Fruit fly (Drosophila melanogaster): ENCODE data around the gene nom.

Gene nom

dm6 chr3R:8747134-8747870, 24.3 kb downstream of the nom start, which contains the start of the genes CG9801 and Nasp (continued):
- no peak for TF ChIP-seq Eip93F (GFP tag; optimal IDR thresholded peaks at IDR 0.05)
- TF ChIP-seq vri (GFP tag; optimal IDR thresholded peaks at IDR 0.05) = peak; percentile 33
- no peak for TF ChIP-seq Hr39 (GFP tag; optimal IDR thresholded peaks at IDR 0.05)
- no peak for TF ChIP-seq CG6808 (GFP tag; optimal IDR thresholded peaks at IDR 0.05)
- TF ChIP-seq CG3032 (tag; optimal IDR thresholded peaks at IDR 0.05) = no peak
- TF ChIP-seq esn (GFP tag; optimal IDR thresholded peaks at IDR 0.05) = peak; percentile 4
- TF ChIP-seq Sox102F (GFP tag; optimal IDR thresholded peaks at IDR 0.05) = peak; percentile 5
- no peak for TF ChIP-seq dsx (GFP tag; optimal IDR thresholded peaks at IDR 0.05; ENCODE audit: poor library complexity, severe bottlenecking)
- no peak for TF ChIP-seq CG8632 (GFP tag; optimal IDR thresholded peaks at IDR 0.05)
- TF ChIP-seq pdm3 (GFP tag; optimal IDR thresholded peaks at IDR 0.05) = peak; percentile 3
- no peak for TF ChIP-seq Ets96B (tag; optimal IDR thresholded peaks at IDR 0.05)
- TF ChIP-seq CG8119 (GFP tag; IDR thresholded peaks at IDR 0.05) = 0 out of 3 replicates have a peak, but pooled peaks have one; percentile 20
- peak; percentile 36 for TF ChIP-seq fkh (GFP tag; optimal IDR thresholded peaks at IDR 0.05)
- peak; percentile 4 for TF ChIP-seq CG10669 (GFP tag; optimal IDR thresholded peaks at IDR 0.05)
- peak; percentile 15 for TF ChIP-seq CG6854 (GFP tag; optimal IDR thresholded peaks at IDR 0.05)

DNA sequence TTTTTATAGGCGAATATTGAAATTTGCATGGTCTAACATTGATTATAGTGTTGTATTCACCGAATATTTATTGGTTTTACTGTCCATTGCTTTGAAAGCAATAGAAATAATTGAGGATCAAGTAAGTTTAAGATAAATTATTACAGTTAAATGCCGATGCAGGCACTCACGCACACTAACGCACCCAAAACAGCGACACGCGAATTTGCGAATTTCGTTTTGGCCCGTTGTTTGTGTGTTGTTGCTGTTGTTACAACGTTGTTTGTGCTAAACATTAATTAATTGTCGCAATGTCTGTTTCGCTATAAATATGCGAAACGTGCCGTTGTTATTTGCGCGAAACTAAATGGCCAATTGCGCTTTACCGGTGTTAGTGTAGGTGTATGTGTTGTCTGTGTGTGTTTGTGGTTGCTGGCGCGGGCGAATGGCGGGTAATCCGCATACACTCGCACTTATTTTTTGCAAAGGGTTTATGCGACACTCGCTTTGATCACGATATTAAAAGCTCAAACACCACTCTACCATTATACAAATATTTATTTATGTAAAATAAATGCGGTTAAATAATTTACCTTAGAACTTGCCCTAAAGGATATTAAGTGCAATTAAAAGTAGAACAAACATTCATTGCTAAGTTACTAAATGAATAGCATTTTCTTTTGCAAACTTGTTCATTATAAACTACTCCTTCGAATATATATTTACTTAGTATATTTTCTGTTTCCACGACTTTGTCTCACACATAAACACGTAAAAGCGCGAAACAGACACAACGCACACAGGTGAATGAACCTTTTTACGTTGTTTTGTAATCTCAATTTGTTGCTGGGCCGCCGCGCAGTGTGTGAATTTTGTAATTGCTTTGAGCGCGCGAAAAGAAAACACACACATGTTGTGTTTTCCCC, 25.1 kb downstream of the nom start:
- TF ChIP-seq Hr38 (GFP tag; optimal IDR thresholded peaks at IDR 0.05) = no peak
- peak; percentile 57 for TF ChIP-seq CG10669 (GFP tag; optimal IDR thresholded peaks at IDR 0.05)
- TF ChIP-seq ss (GFP tag; optimal IDR thresholded peaks at IDR 0.05) = peak; percentile 49 to 76
- TF ChIP-seq CG6276 (GFP tag; optimal IDR thresholded peaks at IDR 0.05) = peak; percentile 85
- TF ChIP-seq Met (GFP tag; optimal IDR thresholded peaks at IDR 0.05) = peak; percentile 87
- TF ChIP-seq Eip75B (GFP tag; optimal IDR thresholded peaks at IDR 0.05) = peak; percentile 77
- TF ChIP-seq CG8632 (GFP tag; optimal IDR thresholded peaks at IDR 0.05) = peak; percentile 84
- TF ChIP-seq salr (GFP tag; optimal IDR thresholded peaks at IDR 0.05) = peak; percentile 1 to 80
- TF ChIP-seq CG6163 (GFP tag; IDR thresholded peaks at IDR 0.05) = peak; percentile 76
- peak; percentile 66 for TF ChIP-seq Blimp-1 (GFP tag; optimal IDR thresholded peaks at IDR 0.05)
- TF ChIP-seq lz (GFP tag; optimal IDR thresholded peaks at IDR 0.05) = peak; percentile 84
- peak; percentile 77 for TF ChIP-seq CG3032 (tag; optimal IDR thresholded peaks at IDR 0.05)
- TF ChIP-seq vri (GFP tag; optimal IDR thresholded peaks at IDR 0.05) = peak; percentile 70
- peak; percentile 72 for TF ChIP-seq dsx (GFP tag; optimal IDR thresholded peaks at IDR 0.05; ENCODE audit: poor library complexity, severe bottlenecking)
- TF ChIP-seq pdm3 (GFP tag; optimal IDR thresholded peaks at IDR 0.05) = peak; percentile 85
- no peak for TF ChIP-seq fkh (GFP tag; optimal IDR thresholded peaks at IDR 0.05)
- TF ChIP-seq fd59A (GFP tag; optimal IDR thresholded peaks at IDR 0.05) = peak; percentile 63
- peak; percentile 74 for TF ChIP-seq Hr39 (GFP tag; optimal IDR thresholded peaks at IDR 0.05)
- peak; percentile 75 for TF ChIP-seq CG3919 (GFP tag; optimal IDR thresholded peaks at IDR 0.05)
- peak; percentile 75 for TF ChIP-seq Sox14 (GFP tag; optimal IDR thresholded peaks at IDR 0.05)
- TF ChIP-seq CG7368 (GFP tag; optimal IDR thresholded peaks at IDR 0.05) = peak; percentile 69
- TF ChIP-seq CG34406 (GFP tag; optimal IDR thresholded peaks at IDR 0.05) = peak; percentile 88
- TF ChIP-seq dac (GFP tag; optimal IDR thresholded peaks at IDR 0.05) = peak; percentile 73
- peak; percentile 88 for TF ChIP-seq Smox (GFP tag; optimal IDR thresholded peaks at IDR 0.05)
- no peak for TF ChIP-seq fd85E (GFP tag; optimal IDR thresholded peaks at IDR 0.05)
- peak; percentile 77 for TF ChIP-seq CG6792 (GFP tag; optimal IDR thresholded peaks at IDR 0.05)
- peak; percentile 71 for TF ChIP-seq CG8319 (GFP tag; optimal IDR thresholded peaks at IDR 0.05)
- peak; percentile 68 for TF ChIP-seq CG11762 (GFP tag; optimal IDR thresholded peaks at IDR 0.05; ENCODE audit: insufficient read depth)
- TF ChIP-seq spab (GFP tag; optimal IDR thresholded peaks at IDR 0.05) = peak; percentile 17
- TF ChIP-seq acj6 (GFP tag; optimal IDR thresholded peaks at IDR 0.05) = peak; percentile 85
- TF ChIP-seq Sox15 (GFP tag; optimal IDR thresholded peaks at IDR 0.05) = peak; percentile 71
- TF ChIP-seq Sox102F (GFP tag; optimal IDR thresholded peaks at IDR 0.05) = peak; percentile 86
- TF ChIP-seq CG11294 (GFP tag; IDR thresholded peaks at IDR 0.05) = peak; percentile 57; the same call in 1 of the 2 replicates
- peak; percentile 89 for TF ChIP-seq net (GFP tag; optimal IDR thresholded peaks at IDR 0.05)
- peak; percentile 72 for TF ChIP-seq CG16779 (tag; optimal IDR thresholded peaks at IDR 0.05)
- TF ChIP-seq Lpt (GFP tag; optimal IDR thresholded peaks at IDR 0.05) = peak; percentile 69
- TF ChIP-seq CG9139 (GFP tag; optimal IDR thresholded peaks at IDR 0.05) = peak; percentile 35
- TF ChIP-seq CG6808 (GFP tag; optimal IDR thresholded peaks at IDR 0.05) = peak; percentile 75

Data from whole organism, prepupa.